Worm (Caenorhabditis elegans): Measurements from ENCODE around the gene F09F7.5.

The F09F7.5 gene

DNA sequence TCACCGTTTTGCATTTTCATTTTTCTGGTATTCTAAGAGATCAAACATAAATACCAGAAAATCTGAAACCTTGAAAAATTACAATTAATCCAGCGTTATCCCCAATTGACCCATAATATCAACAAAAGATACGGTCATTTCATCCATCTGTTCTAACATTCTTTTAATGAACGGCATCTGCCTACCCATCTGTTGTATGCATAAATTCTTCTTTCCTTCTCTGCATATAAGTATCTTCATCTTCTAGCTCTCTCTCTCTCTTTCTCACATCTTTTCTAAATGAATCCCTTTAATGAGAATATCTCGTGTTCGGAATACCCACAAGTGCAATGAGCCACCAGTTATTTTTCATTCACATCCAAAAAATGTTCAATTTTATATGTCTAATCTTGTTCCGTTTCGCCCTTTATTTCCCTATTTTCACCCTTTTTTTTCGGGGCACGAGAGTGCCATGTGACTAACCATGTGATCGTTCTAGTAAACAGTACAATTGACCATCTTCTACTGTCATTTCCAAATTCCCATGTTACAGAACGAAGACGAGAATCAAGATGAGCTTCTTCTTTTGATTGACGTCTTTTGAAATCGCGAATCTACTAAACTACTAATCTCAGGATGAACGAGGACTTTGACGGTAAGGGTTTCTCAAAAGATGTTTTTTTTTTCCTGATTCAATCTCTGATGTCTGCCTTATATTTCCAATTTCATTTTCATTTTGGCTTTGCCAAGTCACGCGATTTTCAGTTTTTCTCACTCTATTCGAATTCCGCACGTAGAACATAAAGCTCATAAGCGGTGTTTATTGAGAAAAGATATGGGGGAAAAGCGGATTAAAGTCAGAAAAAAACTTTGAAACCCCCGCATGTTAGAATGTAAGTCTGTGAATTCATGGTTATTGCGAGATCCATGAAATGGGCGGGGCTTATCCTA is 45.2 kb upstream of the F09F7.5 start, which contains the start of gene R02F2.1:
Gene R02F2.1, plus strand, starts transcription at position 528 of the 930 bp plus-strand sequence.
- no peak for TF ChIP-seq lin-11 (tag; optimal IDR thresholded peaks at IDR 0.05)
- TF ChIP-seq hlh-6 (tag; optimal IDR thresholded peaks at IDR 0.05), result no peak
- no peak for TF ChIP-seq syd-9 (tag; optimal IDR thresholded peaks at IDR 0.05)
- TF ChIP-seq hlh-30 (tag; optimal IDR thresholded peaks at IDR 0.05; ENCODE audit: insufficient read depth), result peak; percentile 7
- no peak for TF ChIP-seq K09A11.1 (tag; optimal IDR thresholded peaks at IDR 0.05; ENCODE audit: insufficient read depth)

ce11 chrIII:5502915-5503575 is 43.7 kb upstream of the F09F7.5 start:
- TF ChIP-seq zip-5 (tag; optimal IDR thresholded peaks at IDR 0.05) (no peak), ceh-19 (GFP tag; optimal IDR thresholded peaks at IDR 0.05) (no peak), ceh-31 (tag; optimal IDR thresholded peaks at IDR 0.05) (peak; percentile 64), ceh-45 (GFP tag; IDR thresholded peaks at IDR 0.05) (no peak), unc-42 (tag; optimal IDR thresholded peaks at IDR 0.05) (peak; percentile 16), Y22D7AL.16 (tag; optimal IDR thresholded peaks at IDR 0.05) (no peak), C38D4.7 (GFP tag; optimal IDR thresholded peaks at IDR 0.05) (no peak), sox-2 (GFP tag; IDR thresholded peaks at IDR 0.05) (no peak), odd-2 (tag; optimal IDR thresholded peaks at IDR 0.05) (no peak), ref-2 (tag; optimal IDR thresholded peaks at IDR 0.05) (no peak), tbx-7 (tag; optimal IDR thresholded peaks at IDR 0.05) (no peak), madf-2 (tag; optimal IDR thresholded peaks at IDR 0.05) (peak; percentile 6), dve-1 (tag; optimal IDR thresholded peaks at IDR 0.05) (no peak), pqm-1 (tag; optimal IDR thresholded peaks at IDR 0.05) (no peak), ceh-9 (tag; optimal IDR thresholded peaks at IDR 0.05) (no peak), syd-9 (tag; optimal IDR thresholded peaks at IDR 0.05) (no peak), ttx-3 (tag; optimal IDR thresholded peaks at IDR 0.05) (no peak), sox-4 (tag; optimal IDR thresholded peaks at IDR 0.05) (no peak), ztf-16 (tag; optimal IDR thresholded peaks at IDR 0.05) (peak; percentile 4), fax-1 (tag; optimal IDR thresholded peaks at IDR 0.05) (no peak), unc-3 (GFP tag; conservative IDR thresholded peaks at IDR 0.05) (no peak), unc-3 (tag; optimal IDR thresholded peaks at IDR 0.05) (no peak), pha-4 (tag; optimal IDR thresholded peaks at IDR 0.05) (no peak), unc-86 (tag; optimal IDR thresholded peaks at IDR 0.05) (no peak), K02D7.2 (tag; optimal IDR thresholded peaks at IDR 0.05) (no peak), ama-1 (optimal IDR thresholded peaks at IDR 0.05) (no peak), pax-1 (tag; optimal IDR thresholded peaks at IDR 0.05) (no peak), fkh-6 (tag; optimal IDR thresholded peaks at IDR 0.05) (no peak), ets-4 (tag; optimal IDR thresholded peaks at IDR 0.05) (peak; percentile 67), hlh-8 (tag; optimal IDR thresholded peaks at IDR 0.05) (no peak), mec-3 (tag; optimal IDR thresholded peaks at IDR 0.05; ENCODE audit: borderline replicate concordance) (no peak), hlh-13 (GFP tag; optimal IDR thresholded peaks at IDR 0.05) (no peak), hlh-30 (tag; optimal IDR thresholded peaks at IDR 0.05; ENCODE audit: insufficient read depth) (peak; percentile 23), nhr-11 (tag; optimal IDR thresholded peaks at IDR 0.05) (no peak), nhr-232 (tag; optimal IDR thresholded peaks at IDR 0.05) (no peak), ceh-30 (tag; optimal IDR thresholded peaks at IDR 0.05) (no peak), C08G9.2 (tag; optimal IDR thresholded peaks at IDR 0.05) (no peak), gmeb-2 (tag; optimal IDR thresholded peaks at IDR 0.05) (no peak), ceh-6 (GFP tag; optimal IDR thresholded peaks at IDR 0.05) (no peak), npax-4 (tag; optimal IDR thresholded peaks at IDR 0.05) (no peak), pros-1 (tag; optimal IDR thresholded peaks at IDR 0.05) (no peak), F13H6.1 (tag; optimal IDR thresholded peaks at IDR 0.05) (peak; percentile 12), sdc-2 (tag; optimal IDR thresholded peaks at IDR 0.05) (no peak), nfya-1 (tag; optimal IDR thresholded peaks at IDR 0.05) (peak; percentile 58), K09A11.1 (tag; optimal IDR thresholded peaks at IDR 0.05; ENCODE audit: insufficient read depth) (no peak), ceh-34 (tag; optimal IDR thresholded peaks at IDR 0.05) (peak; percentile 57)

All from whole organism, late embryonic.